Worm (Caenorhabditis elegans) whole organism, L2 larva: ENCODE data around the gene unc-39.

Experiments used
- ZK546.5 ChIP-seq: sonication (generic microtip); optimal IDR thresholded peaks from 2 replicates; lab custom pipeline; 2017; ENCODE audit warnings: missing biosample characterization, missing genetic modification characterization
- ceh-82 ChIP-seq: fragments of 150-350 bp; optimal IDR thresholded peaks from 2 replicates; lab custom pipeline; 2014; ENCODE audit warnings: missing biosample characterization, missing genetic modification characterization
- elt-3 ChIP-seq: sonication (generic microtip); optimal IDR thresholded peaks from 2 replicates; lab custom pipeline; 2017; ENCODE audit warnings: missing biosample characterization, missing genetic modification characterization
- lin-13 ChIP-seq: fragments of 150-350 bp; optimal IDR thresholded peaks from 2 replicates; lab custom pipeline; 2014; ENCODE audit warnings: missing biosample characterization, missing genetic modification reagents, missing genetic modification characterization
- lsy-2 ChIP-seq, 2 experiments: fragments of 150-350 bp in 1 of 2; sonication (generic microtip) in 1 of 2; optimal IDR thresholded peaks; 2 replicates each; lab custom pipeline; 2014 to 2017; ENCODE audit warnings: missing biosample characterization in 2 of 2, missing genetic modification characterization in 2 of 2
- nhr-11 ChIP-seq: fragments of 150-350 bp; optimal IDR thresholded peaks from 2 replicates; lab custom pipeline; 2014; ENCODE audit warnings: missing biosample characterization, missing genetic modification characterization
- nhr-25 ChIP-seq: fragments of 150-350 bp; sonication (generic microtip); optimal IDR thresholded peaks from 3 replicates; lab custom pipeline; 2014; ENCODE audit warnings: missing biosample characterization, missing genetic modification characterization
- nhr-77 ChIP-seq: fragments of 150-350 bp; optimal IDR thresholded peaks from 2 replicates; lab custom pipeline; 2014; ENCODE audit warnings: missing biosample characterization, missing genetic modification characterization
- skn-1 ChIP-seq: sonication (generic microtip); optimal IDR thresholded peaks from 2 replicates; lab custom pipeline; 2017; ENCODE audit warnings: missing biosample characterization, missing genetic modification characterization
- unc-62 ChIP-seq: fragments of 150-350 bp; optimal IDR thresholded peaks from 2 replicates; lab custom pipeline; 2014; ENCODE audit warnings: missing biosample characterization, missing genetic modification reagents, missing genetic modification characterization
- ztf-11 ChIP-seq: sonication (generic microtip); optimal IDR thresholded peaks from 2 replicates; lab custom pipeline; 2017; ENCODE audit warnings: missing biosample characterization, missing genetic modification characterization

DNA sequence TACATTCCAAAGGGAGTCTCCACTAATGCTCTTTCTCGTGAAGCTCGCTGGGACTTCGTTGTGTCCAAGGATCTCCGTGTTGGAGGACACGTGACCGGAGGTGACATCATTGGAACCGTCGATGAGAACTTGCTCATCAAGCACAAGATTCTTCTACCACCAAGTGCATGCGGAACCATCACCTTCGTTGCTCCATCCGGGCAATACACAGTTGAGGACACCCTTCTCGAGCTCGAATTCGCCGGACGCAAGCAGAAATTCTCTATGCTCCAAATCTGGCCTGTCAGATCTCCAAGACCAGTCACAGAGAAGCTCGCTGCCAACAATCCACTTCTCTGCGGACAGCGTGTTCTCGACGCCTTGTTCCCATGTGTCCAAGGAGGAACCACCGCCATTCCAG lies 20.8 kb upstream of the unc-39 start:
- no peak for TF ChIP-seq ceh-82 (tag; lab: Kevin White, UChicago)
- no peak for TF ChIP-seq lin-13 (GFP tag; lab: Kevin White, UChicago)
- no peak for TF ChIP-seq skn-1 (tag; lab: Kevin White, UChicago)
- TF ChIP-seq ZK546.5 (tag; lab: Kevin White, UChicago): no peak
- TF ChIP-seq unc-62 (GFP tag; lab: Kevin White, UChicago): no peak
- no peak for TF ChIP-seq lsy-2 (tag; optimal IDR thresholded peaks at IDR 0.05; lab: Kevin White, UChicago)
- no peak for TF ChIP-seq nhr-25 (tag; lab: Kevin White, UChicago)
- TF ChIP-seq ztf-11 (tag; lab: Kevin White, UChicago): no peak
- TF ChIP-seq nhr-77 (tag; lab: Kevin White, UChicago): no peak
- no peak for TF ChIP-seq nhr-11 (tag; lab: Kevin White, UChicago)
- no peak for TF ChIP-seq elt-3 (tag; lab: Kevin White, UChicago)
